Fruit fly (Drosophila melanogaster): Measurements from ENCODE around the gene Sirt4.

DNA sequence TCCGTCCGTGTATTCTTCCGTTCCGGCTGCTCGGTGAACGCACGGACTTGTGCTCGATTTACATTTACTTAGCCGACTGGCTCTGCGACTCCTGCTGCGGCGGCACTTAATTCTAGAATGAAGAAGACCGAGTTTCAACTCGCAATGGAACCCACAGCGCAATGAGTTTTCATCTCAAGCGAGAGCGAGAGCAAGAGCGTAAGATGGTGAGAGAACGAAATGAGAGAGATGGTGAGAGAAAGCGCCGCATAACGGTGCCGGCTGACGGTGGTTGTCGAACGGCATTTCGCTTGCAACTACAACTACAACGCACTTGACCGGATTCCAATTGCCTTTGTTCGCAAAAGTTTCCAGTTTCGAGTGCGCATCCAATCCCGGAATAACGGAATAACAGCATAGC is 3.0 kb downstream of the Sirt4 start, which contains the start of gene OtopLc:
- TF ChIP-seq Smox (GFP tag; optimal IDR thresholded peaks at IDR 0.05) (no peak), fd85E (GFP tag; optimal IDR thresholded peaks at IDR 0.05) (no peak), Blimp-1 (GFP tag; optimal IDR thresholded peaks at IDR 0.05) (no peak), CG11294 (GFP tag; IDR thresholded peaks at IDR 0.05) (no peak)

All from whole organism, prepupa.